Worm (Caenorhabditis elegans) whole organism, early embryonic: Measurements from ENCODE around the gene Y116F11B.9.

Experiments used
- B0310.2 ChIP-seq: sonication (generic microtip); optimal IDR thresholded peaks from 2 replicates; lab custom pipeline; 2016; ENCODE audit warnings: mild to moderate bottlenecking, missing genetic modification characterization, missing compliant biosample characterization
- F13C5.2 ChIP-seq: sonication (generic microtip); optimal IDR thresholded peaks from 2 replicates; lab custom pipeline; 2017; ENCODE audit warnings: mild to moderate bottlenecking, missing genetic modification characterization, inconsistent platforms, missing compliant biosample characterization
- aly-1 ChIP-seq: sonication (generic microtip); optimal IDR thresholded peaks from 2 replicates; lab custom pipeline; 2016; ENCODE audit warnings: missing genetic modification characterization, missing compliant biosample characterization
- ama-1 ChIP-seq: fragments of 150-350 bp; optimal IDR thresholded peaks from 2 replicates; lab custom pipeline; 2014
- ceh-13 ChIP-seq: fragments of 200-800 bp; sonication (Bioruptor generic); optimal IDR thresholded peaks from 2 replicates; lab custom pipeline; 2018; ENCODE audit warnings: mild to moderate bottlenecking, missing genetic modification characterization, missing compliant biosample characterization
- ceh-36 ChIP-seq: sonication (generic microtip); optimal IDR thresholded peaks from 2 replicates; lab custom pipeline; 2016; ENCODE audit warnings: missing genetic modification characterization, inconsistent platforms, missing compliant biosample characterization
- flt-1 ChIP-seq: fragments of 200-800 bp; sonication (Bioruptor generic); IDR thresholded peaks from 2 replicates; pipeline ENCODE4 v1.3.6; 2022; ENCODE audit warnings: missing genetic modification characterization, missing compliant biosample characterization
- hmbx-1 ChIP-seq: sonication (generic microtip); optimal IDR thresholded peaks from 2 replicates; lab custom pipeline; 2016; ENCODE audit warnings: mild to moderate bottlenecking, missing genetic modification characterization, missing compliant biosample characterization
- hmg-4 ChIP-seq: fragments of 200-800 bp; sonication (Bioruptor generic); optimal IDR thresholded peaks from 2 replicates; lab custom pipeline; 2018; ENCODE audit warnings: mild to moderate bottlenecking, missing genetic modification characterization, missing compliant biosample characterization
- hnd-1 ChIP-seq: sonication (generic microtip); optimal IDR thresholded peaks from 2 replicates; lab custom pipeline; 2016; ENCODE audit warnings: missing genetic modification characterization, missing compliant biosample characterization
- pes-1 ChIP-seq: fragments of 200-800 bp; sonication (Bioruptor generic); IDR thresholded peaks from 2 replicates; pipeline ENCODE4 v1.3.6; 2022; ENCODE audit warnings: missing genetic modification reagents, missing genetic modification characterization, missing compliant biosample characterization
- scrt-1 ChIP-seq: fragments of 200-800 bp; sonication (Bioruptor generic); IDR thresholded peaks from 2 replicates; pipeline ENCODE4 v1.3.6; 2022; ENCODE audit warnings: missing genetic modification characterization, missing compliant biosample characterization
- sea-1 ChIP-seq: fragments of 200-800 bp; sonication (Bioruptor generic); conservative IDR thresholded peaks from 2 replicates; pipeline ENCODE4 v1.3.6; 2022; ENCODE audit warnings: missing genetic modification characterization, missing compliant biosample characterization
- tbx-11 ChIP-seq: fragments of 200-800 bp; sonication (Bioruptor generic); IDR thresholded peaks from 2 replicates; pipeline ENCODE4 v1.3.6; 2022; ENCODE audit warnings: missing genetic modification characterization, missing compliant biosample characterization
- tbx-37 ChIP-seq: fragments of 200-800 bp; sonication (Bioruptor generic); conservative IDR thresholded peaks from 2 replicates; pipeline ENCODE4 v1.3.6; 2022; ENCODE audit warnings: missing genetic modification reagents, missing genetic modification characterization, missing compliant biosample characterization
- tra-4 ChIP-seq: sonication (generic microtip); optimal IDR thresholded peaks from 2 replicates; lab custom pipeline; 2017; ENCODE audit warnings: missing genetic modification characterization, missing compliant biosample characterization

Y116F11B.9 gene

DNA sequence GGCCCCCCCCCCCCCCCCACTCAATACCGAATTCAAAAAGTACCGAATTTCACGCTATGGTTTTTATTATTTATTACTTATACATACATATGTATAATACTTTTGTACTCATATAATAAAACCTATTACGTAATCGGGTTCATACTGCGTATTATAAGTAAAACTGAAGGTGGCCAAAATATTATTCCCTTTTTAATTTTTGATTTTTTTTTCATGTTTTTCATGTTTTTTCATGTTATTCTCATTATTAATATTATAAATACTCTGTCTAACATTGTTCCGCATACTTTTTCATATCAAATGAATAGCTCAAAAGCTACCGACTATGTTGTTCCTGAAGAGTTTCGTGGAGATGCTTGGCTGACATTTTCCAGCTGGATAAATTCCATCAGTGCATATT lies 31.6 kb downstream of the Y116F11B.9 start, which contains the start of gene srw-38:
Gene srw-38, plus strand, starts transcription at position 301 of the 400 bp plus-strand sequence.
- TF ChIP-seq aly-1 (no peak), ceh-36 (tag; lab: Kevin White, UChicago) (no peak)

DNA sequence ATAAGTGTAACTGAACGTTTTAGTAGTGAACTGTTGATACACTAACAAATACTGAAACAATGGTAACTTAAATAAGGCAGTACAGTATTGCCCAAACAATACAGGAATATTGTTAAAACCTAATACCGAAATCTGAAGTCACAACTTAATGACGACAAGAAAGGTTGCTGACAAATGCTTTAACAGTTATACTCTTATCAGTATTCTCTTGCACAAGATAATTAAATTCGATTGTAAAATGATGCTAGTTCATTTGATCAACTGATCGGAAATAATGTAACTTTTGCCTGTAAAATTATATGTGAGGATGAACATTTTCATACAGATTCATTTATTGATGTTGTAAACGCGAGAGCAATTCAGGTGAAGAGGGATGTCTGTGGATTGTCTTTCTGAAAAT lies 36.2 kb downstream of the Y116F11B.9 start:
- no peak for TF ChIP-seq ceh-36 (tag; lab: Kevin White, UChicago)
- TF ChIP-seq aly-1: no peak
- TF ChIP-seq flt-1: no peak
- TF ChIP-seq hmbx-1 (tag; lab: Kevin White, UChicago): no peak
- no peak for TF ChIP-seq hmg-4 (GFP tag; lab: Kevin White, UChicago)

- no peak for TF ChIP-seq ceh-36 (tag; lab: Kevin White, UChicago)
- no peak for TF ChIP-seq scrt-1
- TF ChIP-seq tbx-11 (GFP tag; lab: Robert Waterston, UW): no peak
- no peak for TF ChIP-seq F13C5.2 (tag; lab: Kevin White, UChicago)
- TF ChIP-seq pes-1 (GFP tag; lab: Robert Waterston, UW): no peak
- TF ChIP-seq hmbx-1 (tag; lab: Kevin White, UChicago): no peak
- no peak for TF ChIP-seq tbx-37 (GFP tag; lab: Robert Waterston, UW)
- TF ChIP-seq sea-1: no peak
- TF ChIP-seq aly-1: no peak
- TF ChIP-seq ceh-13 (GFP tag; lab: Kevin White, UChicago): no peak
- TF ChIP-seq hmg-4 (GFP tag; lab: Kevin White, UChicago): no peak
- no peak for TF ChIP-seq tra-4
- no peak for TF ChIP-seq B0310.2 (tag; lab: Kevin White, UChicago)
- no peak for TF ChIP-seq flt-1
Observed at ce11 chrV:19830815-19831214, 37.0 kb downstream of the Y116F11B.9 start, which contains the start of gene pcp-4. pcp-4 (minus strand) TSS chrV:19831011.

ce11 chrV:19829225-19829624 lies 38.6 kb downstream of the Y116F11B.9 start:
- no peak for TF ChIP-seq F13C5.2 (tag; lab: Kevin White, UChicago)
- no peak for TF ChIP-seq hmbx-1 (tag; lab: Kevin White, UChicago)
- peak; percentile 88 for TF ChIP-seq ceh-36 (tag; lab: Kevin White, UChicago)

DNA sequence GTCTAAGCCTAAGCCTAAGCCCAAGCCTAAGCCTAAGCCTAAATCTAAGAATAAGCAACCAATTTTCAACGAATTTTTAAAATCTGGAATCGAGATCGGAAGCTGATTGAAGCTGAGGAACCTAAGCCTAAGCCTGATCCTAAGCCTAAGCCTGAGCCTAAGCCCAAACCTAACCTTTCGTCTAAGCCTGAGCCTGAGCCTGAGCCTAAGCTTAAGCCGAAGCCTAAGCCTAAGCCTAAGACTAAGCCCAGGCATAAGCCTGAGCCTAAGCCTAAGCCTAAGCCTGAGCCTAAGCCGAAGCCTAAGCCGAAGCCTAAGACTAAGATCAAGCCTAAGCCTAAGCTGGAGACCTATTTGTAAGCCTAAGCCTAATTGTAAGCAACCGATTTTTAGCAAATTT lies 40.3 kb downstream of the Y116F11B.9 start:
- TF ChIP-seq tra-4 (no peak), ceh-36 (tag; lab: Kevin White, UChicago) (peak; percentile 71)

- TF ChIP-seq B0310.2 (tag; lab: Kevin White, UChicago) (no peak), pes-1 (GFP tag; lab: Robert Waterston, UW) (no peak), ama-1 (lab: Kevin White, UChicago) (no peak), hmbx-1 (tag; lab: Kevin White, UChicago) (no peak), ceh-36 (tag; lab: Kevin White, UChicago) (no peak), scrt-1 (no peak)
Observed at ce11 chrV:19822093-19822492, 45.7 kb downstream of the Y116F11B.9 start, which contains the start of gene Y116F11B.17. Y116F11B.17 (minus strand) TSS chrV:19822193.

- TF ChIP-seq ceh-36 (tag; lab: Kevin White, UChicago) (peak; percentile 87), ama-1 (lab: Kevin White, UChicago) (no peak)
Observed at ce11 chrV:19820178-19820577, 47.6 kb downstream of the Y116F11B.9 start.

ce11 chrV:19814833-19815232 lies 53.0 kb downstream of the Y116F11B.9 start, which contains the start of gene daf-28:
daf-28 (plus strand) TSS chrV:19815133.
- TF ChIP-seq hnd-1: no peak
- TF ChIP-seq aly-1: no peak
- no peak for TF ChIP-seq pes-1 (GFP tag; lab: Robert Waterston, UW)
- TF ChIP-seq scrt-1: no peak
- no peak for TF ChIP-seq hmbx-1 (tag; lab: Kevin White, UChicago)
- no peak for TF ChIP-seq tra-4
- no peak for TF ChIP-seq B0310.2 (tag; lab: Kevin White, UChicago)
- TF ChIP-seq sea-1: no peak
- no peak for TF ChIP-seq hmg-4 (GFP tag; lab: Kevin White, UChicago)
- TF ChIP-seq ceh-13 (GFP tag; lab: Kevin White, UChicago): no peak
- TF ChIP-seq flt-1: no peak

- TF ChIP-seq hnd-1 (no peak), flt-1 (no peak), hmg-4 (GFP tag; lab: Kevin White, UChicago) (no peak), scrt-1 (no peak), sea-1 (no peak)
Observed at ce11 chrV:19805548-19805947, 62.2 kb downstream of the Y116F11B.9 start.
